Fruit fly (Drosophila melanogaster): Measurements from ENCODE around the gene CG17568.

Gene CG17568

dm6 chr2L:19193703-19194102 is 12.2 kb upstream of the CG17568 start (continued):
- no peak for TF ChIP-seq cato (GFP tag; optimal IDR thresholded peaks at IDR 0.05; ENCODE audit: borderline replicate concordance)
- TF ChIP-seq row (GFP tag; IDR thresholded peaks at IDR 0.05), result peak; percentile 32; the same call in 2 of the 3 replicates
- TF ChIP-seq ems (GFP tag; optimal IDR thresholded peaks at IDR 0.05), result no peak
- TF ChIP-seq trem (tag; optimal IDR thresholded peaks at IDR 0.05), result no peak
- TF ChIP-seq Nf-YA (GFP tag; IDR thresholded peaks at IDR 0.05), result no peak
- no peak for TF ChIP-seq CG12744 (GFP tag; optimal IDR thresholded peaks at IDR 0.05)
- no peak for TF ChIP-seq CG7372 (GFP tag; IDR thresholded peaks at IDR 0.05)
- TF ChIP-seq CG18619 (GFP tag; optimal IDR thresholded peaks at IDR 0.05), result no peak
- no peak for TF ChIP-seq CG18011 (GFP tag; optimal IDR thresholded peaks at IDR 0.05)
- no peak for TF ChIP-seq CG10654 (GFP tag; optimal IDR thresholded peaks at IDR 0.05)
- TF ChIP-seq otp (GFP tag; IDR thresholded peaks at IDR 0.05), result no peak
- no peak for TF ChIP-seq CG17912 (GFP tag; optimal IDR thresholded peaks at IDR 0.05)
- TF ChIP-seq CG10366 (GFP tag; IDR thresholded peaks at IDR 0.05), result no peak
- TF ChIP-seq pfk (GFP tag; optimal IDR thresholded peaks at IDR 0.05), result no peak
- peak; percentile 37 for TF ChIP-seq CG11504 (tag; optimal IDR thresholded peaks at IDR 0.05)
- no peak for TF ChIP-seq Mes4 (GFP tag; optimal IDR thresholded peaks at IDR 0.05)
- no peak for TF ChIP-seq CrebB (tag; optimal IDR thresholded peaks at IDR 0.05)
- no peak for TF ChIP-seq ftz-f1 (GFP tag; optimal IDR thresholded peaks at IDR 0.05)
- TF ChIP-seq CG4328 (GFP tag; optimal IDR thresholded peaks at IDR 0.05), result no peak
- no peak for TF ChIP-seq CG12942 (GFP tag; optimal IDR thresholded peaks at IDR 0.05)
- no peak for TF ChIP-seq pzg (GFP tag; optimal IDR thresholded peaks at IDR 0.05)
- TF ChIP-seq CG14014 (GFP tag; IDR thresholded peaks at IDR 0.05), result no peak
- no peak for TF ChIP-seq hth (optimal IDR thresholded peaks at IDR 0.05)
- no peak for TF ChIP-seq CG15479 (GFP tag; optimal IDR thresholded peaks at IDR 0.05)
- TF ChIP-seq Trl (optimal IDR thresholded peaks at IDR 0.05), result no peak
- TF ChIP-seq Trl (GFP tag; optimal IDR thresholded peaks at IDR 0.05), result no peak
- TF ChIP-seq CG5180 (GFP tag; optimal IDR thresholded peaks at IDR 0.05), result no peak
- TF ChIP-seq kni (GFP tag; optimal IDR thresholded peaks at IDR 0.05), result no peak
- peak; percentile 19 for TF ChIP-seq Sox102F (GFP tag; optimal IDR thresholded peaks at IDR 0.05)
- TF ChIP-seq gem (tag; optimal IDR thresholded peaks at IDR 0.05), result peak; percentile 16
- TF ChIP-seq bbx (GFP tag; IDR thresholded peaks at IDR 0.05; ENCODE audit: partially characterized antibody), result no peak
- no peak for TF ChIP-seq Usf (GFP tag; optimal IDR thresholded peaks at IDR 0.05)
- no peak for TF ChIP-seq Camta (GFP tag; optimal IDR thresholded peaks at IDR 0.05)
- no peak for TF ChIP-seq CG7786 (GFP tag; optimal IDR thresholded peaks at IDR 0.05)
- TF ChIP-seq crp (GFP tag; optimal IDR thresholded peaks at IDR 0.05), result no peak
- TF ChIP-seq fru (optimal IDR thresholded peaks at IDR 0.05), result no peak
- no peak for TF ChIP-seq dysf (GFP tag; IDR thresholded peaks at IDR 0.05)
- peak; percentile 23; the same call in 1 of the 2 replicates for TF ChIP-seq sisA (GFP tag; IDR thresholded peaks at IDR 0.05)
- TF ChIP-seq tio (GFP tag; optimal IDR thresholded peaks at IDR 0.05), result no peak
- no peak for TF ChIP-seq emc (GFP tag; optimal IDR thresholded peaks at IDR 0.05)
- no peak for TF ChIP-seq tna (GFP tag; IDR thresholded peaks at IDR 0.05; ENCODE audit: partially characterized antibody)
- TF ChIP-seq CG8290 (GFP tag; optimal IDR thresholded peaks at IDR 0.05), result no peak
- no peak for TF ChIP-seq CG8290 (tag; optimal IDR thresholded peaks at IDR 0.05)
- no peak for TF ChIP-seq Mad (GFP tag; optimal IDR thresholded peaks at IDR 0.05)
- TF ChIP-seq gcm2 (GFP tag; optimal IDR thresholded peaks at IDR 0.05), result no peak
- TF ChIP-seq zf30C (GFP tag; optimal IDR thresholded peaks at IDR 0.05), result no peak
- TF ChIP-seq CG9727 (GFP tag; optimal IDR thresholded peaks at IDR 0.05), result peak; percentile 47
- no peak for TF ChIP-seq CG9797 (GFP tag; optimal IDR thresholded peaks at IDR 0.05)
- peak; percentile 7 for TF ChIP-seq CG18262 (tag; optimal IDR thresholded peaks at IDR 0.05)
- TF ChIP-seq lola (GFP tag; optimal IDR thresholded peaks at IDR 0.05), result no peak
- TF ChIP-seq Rfx (GFP tag; IDR thresholded peaks at IDR 0.05), result no peak
- no peak for TF ChIP-seq Doc2 (GFP tag; IDR thresholded peaks at IDR 0.05)
- no peak for TF ChIP-seq CG6175 (GFP tag; IDR thresholded peaks at IDR 0.05)
